Worm (Caenorhabditis elegans) whole organism, L4 larva: ENCODE measurements around the gene pcn-1.

Experiments
- F10B5.3 ChIP-seq: sonication (generic microtip); optimal IDR thresholded peaks from 2 replicates; lab custom pipeline; 2016; ENCODE audit warnings: mild to moderate bottlenecking, missing genetic modification characterization, missing compliant biosample characterization
- ceh-28 ChIP-seq: fragments of 150-350 bp; optimal IDR thresholded peaks from 2 replicates; lab custom pipeline; 2014; ENCODE audit warnings: missing biosample characterization, missing genetic modification reagents, missing genetic modification characterization
- ceh-82 ChIP-seq: sonication (generic microtip); optimal IDR thresholded peaks from 2 replicates; lab custom pipeline; 2017; ENCODE audit warnings: missing biosample characterization, missing genetic modification characterization
- dve-1 ChIP-seq: sonication (generic microtip); optimal IDR thresholded peaks from 2 replicates; lab custom pipeline; 2017; ENCODE audit warnings: antibody characterized with exemption, mild to moderate bottlenecking, missing genetic modification characterization, missing compliant biosample characterization; ENCODE audit not compliant: insufficient read depth
- jun-1 ChIP-seq: fragments of 150-350 bp; optimal IDR thresholded peaks from 2 replicates; lab custom pipeline; 2014; ENCODE audit warnings: missing biosample characterization, missing genetic modification reagents, missing genetic modification characterization
- lin-15B ChIP-seq: fragments of 150-350 bp; sonication (generic microtip); optimal IDR thresholded peaks from 3 replicates; lab custom pipeline; 2014; ENCODE audit warnings: missing biosample characterization, missing genetic modification characterization
- lin-38 ChIP-seq: fragments of 200-800 bp; sonication (Bioruptor generic); IDR thresholded peaks from 2 replicates; pipeline ENCODE4 v1.3.6; 2022; ENCODE audit warnings: missing genetic modification reagents, missing genetic modification characterization, missing compliant biosample characterization
- mdt-29 ChIP-seq: fragments of 200-800 bp; sonication (Bioruptor generic); IDR thresholded peaks from 2 replicates; pipeline ENCODE4 v1.3.6; 2022; ENCODE audit warnings: missing genetic modification reagents, missing genetic modification characterization, missing compliant biosample characterization
- nhr-41 ChIP-seq: fragments of 200-800 bp; sonication (Bioruptor generic); IDR thresholded peaks from 2 replicates; pipeline ENCODE4 v1.3.6; 2022; ENCODE audit warnings: missing genetic modification reagents, missing genetic modification characterization, missing compliant biosample characterization
- nhr-76 ChIP-seq: fragments of 150-350 bp; optimal IDR thresholded peaks from 2 replicates; lab custom pipeline; 2014; ENCODE audit warnings: missing biosample characterization, missing genetic modification characterization
- zag-1 ChIP-seq: fragments of 150-350 bp; optimal IDR thresholded peaks from 2 replicates; lab custom pipeline; 2014; ENCODE audit warnings: missing biosample characterization, missing genetic modification characterization
- zip-11 ChIP-seq: fragments of 200-800 bp; sonication (Bioruptor generic); IDR thresholded peaks from 2 replicates; pipeline ENCODE4 v1.3.6; 2022; ENCODE audit warnings: missing genetic modification characterization, missing compliant biosample characterization

- TF ChIP-seq mdt-29 (GFP tag; lab: Robert Waterston, UW) (no peak), nhr-41 (GFP tag; lab: Robert Waterston, UW) (no peak), ceh-82 (no peak), F10B5.3 (tag; lab: Kevin White, UChicago) (no peak), lin-38 (GFP tag; lab: Robert Waterston, UW) (no peak), nhr-76 (tag; lab: Kevin White, UChicago) (no peak), zag-1 (tag; lab: Kevin White, UChicago) (no peak), zip-11 (GFP tag; lab: Robert Waterston, UW) (no peak), jun-1 (no peak), ceh-28 (no peak), lin-15B (tag; lab: Kevin White, UChicago) (no peak), dve-1 (tag; lab: Kevin White, UChicago) (no peak)
These were observed 41.6 kb downstream of the pcn-1 start, which contains the start of gene W02C12.2 for ce11 chrIV:4007697-4008096.
